Fruit fly (Drosophila melanogaster) whole organism, embryonic: ENCODE measurements around the gene pyx.

Experiments used
- CG10147 ChIP-seq: fragments of 200-800 bp; sonication (Bioruptor generic); optimal IDR thresholded peaks from 2 replicates; lab custom pipeline; 2019; ENCODE audit warnings: missing biosample characterization, mild to moderate bottlenecking, missing genetic modification characterization, moderate library complexity
- CG12744 ChIP-seq: fragments of 200-800 bp; sonication (Bioruptor generic); optimal IDR thresholded peaks from 2 replicates; lab custom pipeline; 2016; ENCODE audit warnings: missing biosample characterization, missing genetic modification characterization
- CG15696 ChIP-seq: fragments of 200-800 bp; sonication (Bioruptor generic); optimal IDR thresholded peaks from 2 replicates; lab custom pipeline; 2019; ENCODE audit warnings: missing biosample characterization, mild to moderate bottlenecking, missing genetic modification characterization, moderate library complexity
- CG18476 ChIP-seq: fragments of 200-800 bp; sonication (Bioruptor generic); optimal IDR thresholded peaks from 2 replicates; lab custom pipeline; 2016; ENCODE audit warnings: missing biosample characterization, mild to moderate bottlenecking, missing genetic modification characterization
- CG3726 ChIP-seq: fragments of 200-800 bp; sonication (Bioruptor generic); IDR thresholded peaks from 3 replicates; pipeline ENCODE4, ENCODE4 v1.3.6; 2022; ENCODE audit warnings: missing biosample characterization, missing genetic modification characterization
- CG7271 ChIP-seq: fragments of 200-800 bp; sonication (Bioruptor generic); optimal IDR thresholded peaks from 2 replicates; lab custom pipeline; 2018; ENCODE audit warnings: missing biosample characterization, mild to moderate bottlenecking, missing genetic modification characterization, moderate library complexity
- CG9215 ChIP-seq: fragments of 200-800 bp; sonication (Bioruptor generic); IDR thresholded peaks from 2 replicates; pipeline ENCODE4 v1.3.6; 2022; ENCODE audit warnings: missing biosample characterization, missing genetic modification characterization
- Hr78 ChIP-seq, 2 experiments: fragments of 200-800 bp in 1 of 2; fragments of >200 bp in 1 of 2; sonication (Bioruptor generic) in 1 of 2; optimal IDR thresholded peaks; 2 replicates each; lab custom pipeline; 2017 to 2019; ENCODE audit warnings: missing biosample characterization in 2 of 2, missing genetic modification characterization in 2 of 2, mild to moderate bottlenecking in 1 of 2, moderate library complexity in 1 of 2
- Hsf ChIP-seq: fragments of 200-800 bp; sonication (Bioruptor generic); optimal IDR thresholded peaks from 3 replicates; lab custom pipeline; 2016; ENCODE audit warnings: missing biosample characterization, missing genetic modification characterization
- ci ChIP-seq: fragments of 200-800 bp; sonication (Bioruptor generic); IDR thresholded peaks from 3 replicates; pipeline ENCODE4 v1.3.6; 2022; ENCODE audit warnings: missing biosample characterization, missing genetic modification characterization
- ems ChIP-seq: fragments of 200-800 bp; sonication (Bioruptor generic); optimal IDR thresholded peaks from 3 replicates; lab custom pipeline; 2016; ENCODE audit warnings: missing biosample characterization, missing genetic modification characterization
- ftz-f1 ChIP-seq: fragments of 200-800 bp; sonication (Bioruptor generic); optimal IDR thresholded peaks from 2 replicates; lab custom pipeline; 2016; ENCODE audit warnings: missing biosample characterization, missing genetic modification characterization
- phol ChIP-seq: fragments of 200-800 bp; sonication (Bioruptor generic); optimal IDR thresholded peaks from 3 replicates; lab custom pipeline; 2018; ENCODE audit warnings: missing biosample characterization, mild to moderate bottlenecking, missing genetic modification characterization, moderate library complexity
- seq ChIP-seq: fragments of 200-800 bp; sonication (Bioruptor generic); IDR thresholded peaks from 2 replicates; pipeline ENCODE4 v1.3.6; 2022; ENCODE audit warnings: missing biosample characterization, missing genetic modification characterization

DNA sequence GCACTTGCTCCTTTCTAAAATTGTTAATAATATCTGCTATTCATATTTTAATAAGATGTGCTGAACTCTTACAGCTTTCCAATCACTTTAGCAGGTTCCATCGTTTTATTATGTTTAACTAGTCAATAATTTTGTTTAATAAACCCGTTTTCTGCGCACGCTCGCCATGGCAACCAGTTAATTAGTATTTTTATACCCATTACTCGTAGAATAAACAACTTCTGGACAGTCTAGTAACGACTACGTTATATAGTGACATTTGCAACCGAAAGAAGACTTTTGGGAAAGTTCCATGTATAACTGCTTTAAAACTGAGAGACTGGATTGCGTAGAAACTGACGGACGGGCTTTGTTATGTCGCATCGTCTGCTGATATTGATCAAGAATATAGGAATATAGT lies 10.4 kb upstream of the pyx start, which contains the start of gene CG34453:
- TF ChIP-seq ems (no peak), CG12744 (GFP tag; lab: Kevin White, UChicago) (no peak), CG15696 (tag; lab: Kevin White, UChicago) (no peak), CG9215 (no peak), ci (no peak), seq (GFP tag; lab: Robert Waterston, UW) (no peak), CG10147 (GFP tag; lab: Kevin White, UChicago) (no peak), CG7271 (tag; lab: Kevin White, UChicago) (no peak), Hsf (GFP tag; lab: Kevin White, UChicago) (no peak), CG3726 (no peak), phol (no peak), Hr78 (GFP tag; optimal IDR thresholded peaks at IDR 0.05; lab: Kevin White, UChicago) (no peak), ftz-f1 (no peak), CG18476 (GFP tag; lab: Kevin White, UChicago) (no peak)
